Worm (Caenorhabditis elegans): ENCODE measurements around the gene C48A7.16.

Gene C48A7.16

ce11 chrIV:7388843-7389242 lies 16.4 kb upstream of the C48A7.16 start, which contains the start of gene mob-3:
TSS of gene mob-3 (minus strand) at chrIV:7388943.
- no peak for TF ChIP-seq ZK546.5 (tag; optimal IDR thresholded peaks at IDR 0.05)
- TF ChIP-seq lin-39 (tag; optimal IDR thresholded peaks at IDR 0.05): no peak
- TF ChIP-seq nhr-23 (tag; optimal IDR thresholded peaks at IDR 0.05): no peak
- no peak for TF ChIP-seq snpc-4 (tag; optimal IDR thresholded peaks at IDR 0.05)
- no peak for TF ChIP-seq nhr-28 (tag; optimal IDR thresholded peaks at IDR 0.05)

ce11 chrIV:7389719-7390118 lies 15.6 kb upstream of the C48A7.16 start:
- TF ChIP-seq elt-3 (tag; optimal IDR thresholded peaks at IDR 0.05): no peak
- no peak for TF ChIP-seq fos-1 (tag; optimal IDR thresholded peaks at IDR 0.05)
- no peak for TF ChIP-seq nhr-28 (tag; optimal IDR thresholded peaks at IDR 0.05)
- no peak for TF ChIP-seq mdl-1 (tag; optimal IDR thresholded peaks at IDR 0.05)

DNA sequence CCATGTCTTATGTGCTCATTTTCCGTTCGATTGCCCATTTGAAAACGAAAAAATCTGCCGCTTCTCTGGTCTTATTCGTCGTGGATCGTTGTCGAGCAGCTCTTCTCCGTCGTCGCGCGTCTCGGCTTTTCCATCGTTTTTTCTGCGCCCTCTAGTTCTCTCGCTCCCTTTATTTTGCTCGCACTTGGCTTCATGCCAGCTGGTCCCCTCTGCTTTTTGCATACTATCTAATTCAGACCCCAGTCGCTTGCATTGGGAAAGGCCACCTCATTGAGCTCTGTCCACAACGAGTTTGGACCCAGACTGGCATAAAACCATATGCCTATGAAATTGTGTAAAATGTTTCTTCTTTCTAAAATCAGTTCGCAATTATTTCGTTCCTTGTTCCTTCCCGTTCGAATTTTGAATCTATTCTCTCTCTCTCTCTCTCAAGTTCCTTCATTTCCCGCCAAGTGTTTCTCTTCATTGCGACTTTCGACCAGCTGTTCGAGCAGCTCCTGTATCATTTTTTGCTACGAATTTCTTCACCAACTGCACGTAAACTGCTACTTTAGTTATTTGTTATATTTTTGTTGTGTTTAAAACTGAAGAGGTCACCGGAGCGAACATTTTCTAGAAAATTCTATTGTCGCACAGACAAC lies 15.0 kb upstream of the C48A7.16 start:
- TF ChIP-seq sea-2 (GFP tag; optimal IDR thresholded peaks at IDR 0.05) (no peak), lin-39 (tag; optimal IDR thresholded peaks at IDR 0.05) (peak; percentile 66), ztf-4 (tag; optimal IDR thresholded peaks at IDR 0.05) (no peak), ceh-28 (tag; optimal IDR thresholded peaks at IDR 0.05) (no peak), hmg-11 (tag; optimal IDR thresholded peaks at IDR 0.05) (peak; percentile 59), egl-5 (tag; optimal IDR thresholded peaks at IDR 0.05) (peak; percentile 19), nfya-1 (tag; optimal IDR thresholded peaks at IDR 0.05; ENCODE audit: insufficient read depth) (peak; percentile 66)

DNA sequence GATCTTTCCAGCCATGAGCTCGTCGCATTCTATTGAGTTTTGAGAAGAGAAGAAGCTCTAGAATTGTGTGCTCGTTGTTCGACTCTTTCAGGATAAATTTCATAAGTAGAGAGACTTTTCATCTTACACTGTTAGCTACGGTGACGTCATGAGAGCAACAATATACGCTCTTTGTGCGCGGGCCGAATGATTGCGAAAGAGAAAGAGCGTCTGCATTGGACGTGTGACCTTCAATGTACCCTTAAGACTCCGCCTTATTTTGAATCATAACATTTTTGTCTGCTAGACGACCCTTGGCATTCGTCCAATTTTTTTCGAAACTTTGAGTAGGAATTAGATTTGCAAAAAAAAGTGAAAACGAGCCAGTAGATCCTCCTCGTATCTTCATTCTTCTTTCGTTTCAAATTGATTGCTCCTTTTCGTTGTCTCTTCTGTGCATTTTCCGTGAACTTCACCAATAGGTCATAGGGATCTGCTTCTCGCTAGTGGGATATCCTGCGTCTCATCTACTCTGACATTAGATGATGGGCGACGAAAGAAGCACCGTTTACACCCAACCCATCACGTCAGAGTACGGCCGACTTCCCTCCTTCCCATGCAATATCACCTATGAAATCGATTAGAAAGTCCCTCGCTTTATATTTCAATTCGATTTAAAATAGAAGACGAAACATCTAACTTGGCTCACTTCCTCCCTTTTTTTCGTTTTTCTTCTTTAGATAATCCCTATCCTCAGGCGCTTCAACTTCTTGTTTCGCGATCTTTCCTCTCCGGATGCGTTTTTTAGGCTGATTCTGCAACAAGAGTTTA lies 13.5 kb upstream of the C48A7.16 start:
- no peak for TF ChIP-seq zag-1 (tag; optimal IDR thresholded peaks at IDR 0.05)
- no peak for TF ChIP-seq nhr-76 (tag; optimal IDR thresholded peaks at IDR 0.05)
- TF ChIP-seq unc-62 (GFP tag; optimal IDR thresholded peaks at IDR 0.05): no peak
- TF ChIP-seq snpc-4 (tag; optimal IDR thresholded peaks at IDR 0.05): no peak
- TF ChIP-seq pha-4 (tag; optimal IDR thresholded peaks at IDR 0.05): peak; percentile 49
- no peak for TF ChIP-seq elt-2 (tag; optimal IDR thresholded peaks at IDR 0.05)
- peak; percentile 32 for TF ChIP-seq lin-39 (tag; optimal IDR thresholded peaks at IDR 0.05)
- TF ChIP-seq ztf-4 (tag; optimal IDR thresholded peaks at IDR 0.05): no peak
- TF ChIP-seq mdl-1 (tag; optimal IDR thresholded peaks at IDR 0.05): no peak
- no peak for TF ChIP-seq nhr-11 (tag; optimal IDR thresholded peaks at IDR 0.05)
- TF ChIP-seq lin-15B (tag; optimal IDR thresholded peaks at IDR 0.05): no peak
- TF ChIP-seq egl-27 (tag; optimal IDR thresholded peaks at IDR 0.05): no peak
- TF ChIP-seq fkh-10 (GFP tag; optimal IDR thresholded peaks at IDR 0.05): peak; percentile 75
- TF ChIP-seq sea-2 (GFP tag; optimal IDR thresholded peaks at IDR 0.05): peak; percentile 60
- no peak for TF ChIP-seq jun-1 (tag; optimal IDR thresholded peaks at IDR 0.05)
- no peak for TF ChIP-seq R02D3.7 (tag; optimal IDR thresholded peaks at IDR 0.05)
- TF ChIP-seq ama-1 (optimal IDR thresholded peaks at IDR 0.05): peak; percentile 49
- TF ChIP-seq egl-5 (tag; optimal IDR thresholded peaks at IDR 0.05): no peak
- TF ChIP-seq aly-2 (tag; optimal IDR thresholded peaks at IDR 0.05): no peak
- no peak for TF ChIP-seq ZK546.5 (tag; optimal IDR thresholded peaks at IDR 0.05)
- TF ChIP-seq ceh-16 (tag; optimal IDR thresholded peaks at IDR 0.05): no peak
- no peak for TF ChIP-seq nhr-43 (tag; optimal IDR thresholded peaks at IDR 0.05; ENCODE audit: poor library complexity, severe bottlenecking)
- TF ChIP-seq nfya-1 (tag; optimal IDR thresholded peaks at IDR 0.05; ENCODE audit: insufficient read depth): peak; percentile 61
- TF ChIP-seq ceh-9 (tag; optimal IDR thresholded peaks at IDR 0.05): no peak
- no peak for TF ChIP-seq fkh-2 (tag; optimal IDR thresholded peaks at IDR 0.05)
- TF ChIP-seq elt-1 (tag; optimal IDR thresholded peaks at IDR 0.05): no peak
- no peak for TF ChIP-seq mml-1 (tag; optimal IDR thresholded peaks at IDR 0.05)
- no peak for TF ChIP-seq eor-1 (tag; optimal IDR thresholded peaks at IDR 0.05)
- no peak for TF ChIP-seq nhr-67 (tag; optimal IDR thresholded peaks at IDR 0.05)
- TF ChIP-seq ceh-28 (tag; optimal IDR thresholded peaks at IDR 0.05): no peak
- TF ChIP-seq ceh-82 (tag; optimal IDR thresholded peaks at IDR 0.05): no peak
- no peak for TF ChIP-seq hmg-11 (tag; optimal IDR thresholded peaks at IDR 0.05)
- TF ChIP-seq daf-12 (tag; optimal IDR thresholded peaks at IDR 0.05): no peak
- TF ChIP-seq lsy-12 (tag; optimal IDR thresholded peaks at IDR 0.05): no peak
- TF ChIP-seq fos-1 (tag; optimal IDR thresholded peaks at IDR 0.05): no peak
- no peak for TF ChIP-seq nhr-12 (tag; optimal IDR thresholded peaks at IDR 0.05)

All from whole organism, L3 larva.